Worm (Caenorhabditis elegans) whole organism, L1 larva: ENCODE measurements around the gene F09G8.10.
A peak's percentile ranks its signal among the peaks of the same experiment; 100 is the strongest.

Experiments used
- ama-1 ChIP-seq: fragments of 150-350 bp; optimal IDR thresholded peaks from 2 replicates; lab custom pipeline; 2014
- egl-27 ChIP-seq, 2 experiments: fragments of 150-350 bp in 1 of 2; sonication (generic microtip); optimal IDR thresholded peaks; 3 replicates each; lab custom pipeline; 2017 to 2018; ENCODE audit warnings: missing biosample characterization in 2 of 2, missing genetic modification characterization in 2 of 2, missing genetic modification reagents in 2 of 2
- fkh-10 ChIP-seq: sonication (generic microtip); optimal IDR thresholded peaks from 2 replicates; lab custom pipeline; 2017; ENCODE audit warnings: missing biosample characterization, missing genetic modification reagents, missing genetic modification characterization
- fos-1 ChIP-seq: fragments of 150-350 bp; optimal IDR thresholded peaks from 2 replicates; lab custom pipeline; 2014; ENCODE audit warnings: missing biosample characterization, missing genetic modification characterization
- grh-1 ChIP-seq: fragments of 200-800 bp; sonication (Bioruptor generic); IDR thresholded peaks from 2 replicates; pipeline ENCODE4 v1.3.6; 2022; ENCODE audit warnings: missing genetic modification reagents, missing genetic modification characterization, missing compliant biosample characterization
- lsy-2 ChIP-seq, 2 experiments: fragments of 150-350 bp; optimal IDR thresholded peaks; 2 replicates each; lab custom pipeline; 2014; ENCODE audit warnings: missing biosample characterization in 2 of 2, missing genetic modification characterization in 2 of 2
- nhr-237 ChIP-seq: fragments of 150-350 bp; optimal IDR thresholded peaks from 2 replicates; lab custom pipeline; 2014; ENCODE audit warnings: missing biosample characterization, missing genetic modification characterization
- rnt-1 ChIP-seq: sonication (generic microtip); optimal IDR thresholded peaks from 2 replicates; lab custom pipeline; 2016; ENCODE audit warnings: mild to moderate bottlenecking, missing genetic modification characterization, moderate library complexity, missing compliant biosample characterization
- sox-4 ChIP-seq: sonication (generic microtip); optimal IDR thresholded peaks from 2 replicates; lab custom pipeline; 2016; ENCODE audit warnings: missing genetic modification characterization, missing compliant biosample characterization
- tbx-2 ChIP-seq: sonication (generic microtip); optimal IDR thresholded peaks from 2 replicates; lab custom pipeline; 2016; ENCODE audit warnings: missing genetic modification characterization, missing compliant biosample characterization

ce11 chrIII:8307356-8307755 is 35.4 kb upstream of the F09G8.10 start, which contains the start of the genes F10E9.7 and F10E9.5:
- peak; percentile 20 for TF ChIP-seq nhr-237 (tag; lab: Kevin White, UChicago)
- TF ChIP-seq sox-4, result peak; percentile 97
- TF ChIP-seq fos-1 (tag; lab: Kevin White, UChicago), result peak; percentile 39
- no peak for TF ChIP-seq ama-1 (lab: Kevin White, UChicago)
- no peak; the same call in 1 of the 2 replicates for TF ChIP-seq grh-1 (GFP tag; lab: Robert Waterston, UW)
- peak; percentile 99 for TF ChIP-seq rnt-1 (tag; lab: Kevin White, UChicago)
- no peak for TF ChIP-seq fkh-10
- TF ChIP-seq tbx-2, result peak; percentile 96
- peak; percentile 95 to 96 for TF ChIP-seq lsy-2 (tag; optimal IDR thresholded peaks at IDR 0.05; lab: Kevin White, UChicago)
- TF ChIP-seq egl-27 (tag; optimal IDR thresholded peaks at IDR 0.05; lab: Kevin White, UChicago), result no peak
